Fruit fly (Drosophila melanogaster) whole organism, embryonic: Measurements from ENCODE around the gene CG11811.

Experiments used
- Adf1 ChIP-seq: fragments of 200-800 bp; sonication (Bioruptor generic); IDR thresholded peaks from 2 replicates; pipeline ENCODE4 v1.3.6; 2022; ENCODE audit warnings: missing biosample characterization, missing genetic modification characterization
- CG10565 ChIP-seq: fragments of 200-800 bp; sonication (Bioruptor generic); optimal IDR thresholded peaks from 3 replicates; lab custom pipeline; 2016; ENCODE audit warnings: missing biosample characterization, mild to moderate bottlenecking, missing genetic modification characterization
- CG10654 ChIP-seq: fragments of 200-800 bp; sonication (Bioruptor generic); optimal IDR thresholded peaks from 2 replicates; lab custom pipeline; 2016; ENCODE audit warnings: missing biosample characterization, missing genetic modification characterization
- CG12236 ChIP-seq: fragments of 200-800 bp; sonication (Bioruptor generic); optimal IDR thresholded peaks from 2 replicates; lab custom pipeline; 2016; ENCODE audit warnings: missing biosample characterization, missing genetic modification characterization
- CG13894 ChIP-seq: fragments of 200-800 bp; sonication (Bioruptor generic); optimal IDR thresholded peaks from 3 replicates; lab custom pipeline; 2018; ENCODE audit warnings: missing biosample characterization, mild to moderate bottlenecking, missing genetic modification characterization, moderate library complexity
- CG1647 ChIP-seq: fragments of 200-800 bp; sonication (Bioruptor generic); optimal IDR thresholded peaks from 3 replicates; lab custom pipeline; 2016; ENCODE audit warnings: missing biosample characterization, missing genetic modification characterization
- CG17359 ChIP-seq: fragments of 200-800 bp; sonication (Bioruptor generic); optimal IDR thresholded peaks from 3 replicates; lab custom pipeline; 2018; ENCODE audit warnings: missing biosample characterization, mild to moderate bottlenecking, missing genetic modification characterization, moderate library complexity
- CG1792 ChIP-seq: fragments of 200-800 bp; sonication (Bioruptor generic); optimal IDR thresholded peaks from 2 replicates; lab custom pipeline; 2016; ENCODE audit warnings: missing biosample characterization, missing genetic modification characterization
- CG2202 ChIP-seq: fragments of 200-800 bp; sonication (Bioruptor generic); optimal IDR thresholded peaks from 2 replicates; lab custom pipeline; 2018; ENCODE audit warnings: missing biosample characterization, mild to moderate bottlenecking, missing genetic modification characterization
- CG30403 ChIP-seq: fragments of 200-800 bp; sonication (Bioruptor generic); optimal IDR thresholded peaks from 3 replicates; lab custom pipeline; 2016; ENCODE audit warnings: missing biosample characterization, missing genetic modification characterization
- CG30431 ChIP-seq: fragments of 200-800 bp; sonication (Bioruptor generic); optimal IDR thresholded peaks from 2 replicates; lab custom pipeline; 2017; ENCODE audit warnings: missing biosample characterization, missing genetic modification characterization
- CG31224 ChIP-seq: fragments of 200-800 bp; sonication (Bioruptor generic); IDR thresholded peaks from 2 replicates; pipeline ENCODE4 v1.3.6; 2022; ENCODE audit warnings: missing biosample characterization, missing genetic modification characterization
- CG31365 ChIP-seq: fragments of 200-800 bp; sonication (Bioruptor generic); optimal IDR thresholded peaks from 2 replicates; lab custom pipeline; 2018; ENCODE audit warnings: missing biosample characterization, mild to moderate bottlenecking, missing genetic modification characterization
- CG3847 ChIP-seq: fragments of 200-800 bp; sonication (Bioruptor generic); IDR thresholded peaks from 2 replicates; pipeline ENCODE4 v1.3.6; 2022; ENCODE audit warnings: missing biosample characterization, missing genetic modification characterization
- CG4360 ChIP-seq: fragments of 200-800 bp; sonication (Bioruptor generic); IDR thresholded peaks from 2 replicates; pipeline ENCODE4 v1.3.6; 2022; ENCODE audit warnings: missing biosample characterization, missing genetic modification characterization
- CG9797 ChIP-seq: fragments of 200-800 bp; sonication (Bioruptor generic); optimal IDR thresholded peaks from 3 replicates; lab custom pipeline; 2018; ENCODE audit warnings: missing biosample characterization, mild to moderate bottlenecking, missing genetic modification characterization
- CHES-1-like ChIP-seq: fragments of 200-800 bp; sonication (Bioruptor generic); optimal IDR thresholded peaks from 2 replicates; lab custom pipeline; 2016; ENCODE audit warnings: missing biosample characterization, missing genetic modification characterization
- Deaf1 ChIP-seq: fragments of 200-800 bp; optimal IDR thresholded peaks from 3 replicates; lab custom pipeline; 2019; ENCODE audit warnings: missing biosample characterization, mild to moderate bottlenecking, missing genetic modification characterization, moderate library complexity
- Ets97D ChIP-seq: fragments of 200-800 bp; sonication (Bioruptor generic); optimal IDR thresholded peaks from 3 replicates; lab custom pipeline; 2016; ENCODE audit warnings: missing biosample characterization, missing genetic modification characterization
- Gsc ChIP-seq: fragments of 200-800 bp; sonication (Bioruptor generic); IDR thresholded peaks from 2 replicates; pipeline ENCODE4 v1.3.6; 2022; ENCODE audit warnings: missing biosample characterization, missing genetic modification characterization
- Gug ChIP-seq: fragments of 200-800 bp; sonication (Bioruptor generic); IDR thresholded peaks from 4 replicates; pipeline ENCODE4 v1.3.6; 2022; ENCODE audit warnings: missing biosample characterization, missing genetic modification characterization
- Hr51 ChIP-seq, 2 experiments: fragments of 200-800 bp; sonication (Bioruptor generic); optimal IDR thresholded peaks; 2 replicates in 1 of 2; 3 replicates in 1 of 2; lab custom pipeline; 2016 to 2018; ENCODE audit warnings: missing biosample characterization in 2 of 2, missing genetic modification characterization in 2 of 2, mild to moderate bottlenecking in 1 of 2, moderate library complexity in 1 of 2
- Lhr ChIP-seq: fragments of 200-800 bp; sonication (Bioruptor generic); optimal IDR thresholded peaks from 3 replicates; lab custom pipeline; 2017; ENCODE audit warnings: mild to moderate bottlenecking, missing biosample characterization, missing genetic modification reagents, missing genetic modification characterization
- Max ChIP-seq: fragments of 200-800 bp; sonication (Bioruptor generic); optimal IDR thresholded peaks from 2 replicates; lab custom pipeline; 2016; ENCODE audit warnings: missing biosample characterization, mild to moderate bottlenecking, missing genetic modification characterization
- NK7.1 ChIP-seq: fragments of 200-800 bp; sonication (Bioruptor generic); optimal IDR thresholded peaks from 3 replicates; lab custom pipeline; 2016; ENCODE audit warnings: missing biosample characterization, missing genetic modification characterization
- Rfx ChIP-seq: fragments of 200-800 bp; sonication (Bioruptor generic); IDR thresholded peaks from 2 replicates; pipeline ENCODE4 v1.3.6; 2022; ENCODE audit warnings: missing biosample characterization, missing genetic modification characterization
- Side ChIP-seq: fragments of 200-800 bp; sonication (Bioruptor generic); optimal IDR thresholded peaks from 2 replicates; lab custom pipeline; 2016; ENCODE audit warnings: missing biosample characterization, missing genetic modification characterization
- Usf ChIP-seq: fragments of 200-800 bp; sonication (Bioruptor generic); optimal IDR thresholded peaks from 2 replicates; lab custom pipeline; 2017; ENCODE audit warnings: missing genotype, missing biosample characterization, missing genetic modification characterization
- abd-A ChIP-seq: fragments of 200-800 bp; sonication (Bioruptor generic); optimal IDR thresholded peaks from 3 replicates; lab custom pipeline; 2019; ENCODE audit warnings: missing biosample characterization, mild to moderate bottlenecking, missing genetic modification characterization, moderate library complexity
- cas ChIP-seq: fragments of 200-800 bp; sonication (Bioruptor generic); IDR thresholded peaks from 2 replicates; pipeline ENCODE4 v1.3.6; 2022; ENCODE audit warnings: missing biosample characterization, missing genetic modification characterization
- cg ChIP-seq: fragments of 200-800 bp; sonication (Bioruptor generic); optimal IDR thresholded peaks from 3 replicates; lab custom pipeline; 2019; ENCODE audit warnings: missing biosample characterization, mild to moderate bottlenecking, missing genetic modification characterization, moderate library complexity
- chinmo ChIP-seq: fragments of 200-800 bp; sonication (Bioruptor generic); IDR thresholded peaks from 4 replicates; pipeline ENCODE4 v1.3.6; 2022; ENCODE audit warnings: missing biosample characterization, missing genetic modification characterization; ENCODE audit not compliant: partially characterized antibody
- crol ChIP-seq: fragments of 200-800 bp; sonication (Bioruptor generic); IDR thresholded peaks from 2 replicates; pipeline ENCODE4 v1.3.6; 2022; ENCODE audit warnings: missing biosample characterization, missing genetic modification characterization
- disco-r ChIP-seq: fragments of 200-800 bp; sonication (Bioruptor generic); optimal IDR thresholded peaks from 2 replicates; lab custom pipeline; 2016; ENCODE audit warnings: missing biosample characterization, missing genetic modification characterization
- ham ChIP-seq: fragments of 200-800 bp; sonication (Bioruptor generic); IDR thresholded peaks from 2 replicates; pipeline ENCODE4 v1.3.6; 2022; ENCODE audit warnings: missing biosample characterization, missing genetic modification characterization
- jing ChIP-seq: fragments of 200-800 bp; sonication (Bioruptor generic); optimal IDR thresholded peaks from 2 replicates; lab custom pipeline; 2018; ENCODE audit warnings: missing biosample characterization, mild to moderate bottlenecking, missing genetic modification characterization
- jumu ChIP-seq: fragments of 200-800 bp; sonication (Bioruptor generic); optimal IDR thresholded peaks from 3 replicates; lab custom pipeline; 2016; ENCODE audit warnings: missing biosample characterization, missing genetic modification characterization
- ken ChIP-seq: fragments of 200-800 bp; sonication (Bioruptor generic); IDR thresholded peaks from 3 replicates; pipeline ENCODE4 v1.3.6; 2022; ENCODE audit warnings: missing biosample characterization, missing genetic modification characterization
- lab ChIP-seq: fragments of 200-800 bp; sonication (Bioruptor generic); optimal IDR thresholded peaks from 3 replicates; lab custom pipeline; 2017; ENCODE audit warnings: missing biosample characterization, missing genetic modification characterization, mild to moderate bottlenecking, moderate library complexity, missing genetic modification reagents
- luna ChIP-seq: fragments of 200-800 bp; sonication (Bioruptor generic); optimal IDR thresholded peaks from 2 replicates; lab custom pipeline; 2016; ENCODE audit warnings: missing biosample characterization, missing genetic modification characterization
- mirr ChIP-seq: fragments of 200-800 bp; sonication (Bioruptor generic); optimal IDR thresholded peaks from 3 replicates; lab custom pipeline; 2018; ENCODE audit warnings: missing biosample characterization, mild to moderate bottlenecking, missing genetic modification characterization
- nerfin-1 ChIP-seq: fragments of 200-800 bp; sonication (Bioruptor generic); optimal IDR thresholded peaks from 3 replicates; lab custom pipeline; 2019; ENCODE audit warnings: missing biosample characterization, mild to moderate bottlenecking, missing genetic modification characterization, moderate library complexity
- pnt ChIP-seq: fragments of 200-800 bp; sonication (Bioruptor generic); optimal IDR thresholded peaks from 3 replicates; lab custom pipeline; 2016; ENCODE audit warnings: missing biosample characterization, missing genetic modification characterization
- sens ChIP-seq: fragments of 200-800 bp; sonication (Bioruptor generic); peaks from one replicate; lab custom pipeline; 2016; ENCODE audit warnings: missing biosample characterization, missing genetic modification characterization
- trh ChIP-seq: fragments of 200-800 bp; sonication (Bioruptor generic); optimal IDR thresholded peaks from 2 replicates; lab custom pipeline; 2016; ENCODE audit warnings: missing biosample characterization, missing genetic modification characterization
- vvl ChIP-seq: fragments of 200-800 bp; sonication (Bioruptor generic); IDR thresholded peaks from 2 replicates; pipeline ENCODE4 v1.3.6; 2022; ENCODE audit warnings: missing biosample characterization, missing genetic modification characterization
- wek ChIP-seq: fragments of 200-800 bp; sonication (Bioruptor generic); optimal IDR thresholded peaks from 3 replicates; lab custom pipeline; 2018; ENCODE audit warnings: missing biosample characterization, mild to moderate bottlenecking, missing genetic modification characterization, moderate library complexity

Gene CG11811

DNA sequence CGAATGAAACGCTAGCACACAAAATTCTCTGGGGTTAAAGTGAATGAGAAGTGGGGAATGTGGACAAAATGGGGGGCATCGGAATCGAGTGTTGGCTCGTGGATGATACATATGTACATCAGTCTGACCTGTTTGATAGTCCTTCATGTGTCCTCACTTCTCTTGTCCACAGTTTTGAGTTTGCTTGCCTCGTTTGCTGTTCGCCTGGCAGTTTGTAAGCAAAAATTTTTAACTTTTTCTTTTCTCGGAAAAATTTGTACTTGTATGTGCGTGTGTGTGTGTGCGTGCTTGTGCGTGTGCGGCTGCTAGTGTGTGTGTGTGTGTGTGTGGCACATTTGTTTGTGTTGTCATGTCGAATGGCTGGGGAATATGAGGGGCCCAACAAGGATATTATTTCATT, 32.8 kb downstream of the CG11811 start:
- TF ChIP-seq vvl (GFP tag; lab: Robert Waterston, UW) (no peak), CG1647 (GFP tag; lab: Kevin White, UChicago) (no peak), wek (GFP tag; lab: Kevin White, UChicago) (no peak), crol (GFP tag; lab: Robert Waterston, UW) (peak; percentile 27; the same call in 1 of the 2 replicates), CG2202 (tag; lab: Kevin White, UChicago) (no peak), CG9797 (GFP tag; lab: Kevin White, UChicago) (no peak), cg (GFP tag; lab: Kevin White, UChicago) (peak; percentile 12), CG10654 (GFP tag; lab: Kevin White, UChicago) (no peak), CG31224 (GFP tag; lab: Robert Waterston, UW) (peak; percentile 82), pnt (no peak), Gug (GFP tag; lab: Robert Waterston, UW) (no peak), abd-A (tag; lab: Kevin White, UChicago) (peak; percentile 79), CG13894 (tag; lab: Kevin White, UChicago) (peak; percentile 31)

DNA sequence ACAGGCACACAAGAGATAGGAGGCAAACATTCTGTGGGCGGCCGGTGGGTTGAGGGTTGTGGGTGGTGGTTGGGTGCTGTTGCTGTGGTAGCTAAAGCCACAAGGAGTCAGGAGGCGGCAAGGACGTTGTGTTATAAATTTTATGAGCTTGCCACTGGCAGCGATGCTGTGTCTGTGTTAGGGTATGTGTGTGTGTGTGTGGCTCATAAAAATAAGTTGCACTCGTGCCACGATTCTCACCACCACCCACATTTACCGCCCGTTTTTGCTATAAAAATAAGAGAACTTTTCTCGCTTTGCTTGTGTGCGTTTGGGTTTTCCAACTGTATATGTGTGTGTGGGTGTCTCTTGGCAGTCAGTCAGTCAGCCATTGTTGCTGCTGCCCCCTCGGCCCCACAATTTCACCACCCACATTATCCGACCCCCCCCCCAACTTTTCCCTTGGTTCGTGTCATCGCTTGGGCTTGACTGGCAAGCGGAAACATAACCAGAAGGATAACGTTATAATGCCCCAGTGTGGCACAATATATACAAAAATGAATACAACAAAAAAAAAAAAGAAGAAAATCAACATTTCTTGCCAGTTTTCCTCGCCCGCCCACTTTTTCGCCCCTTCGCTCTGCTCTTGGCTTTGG, 34.1 kb downstream of the CG11811 start:
- TF ChIP-seq disco-r (GFP tag; lab: Kevin White, UChicago), result no peak
- TF ChIP-seq Hr51 (GFP tag; optimal IDR thresholded peaks at IDR 0.05; lab: Kevin White, UChicago), result peak in 1 of 2 experiments; percentile 17
- peak; percentile 3 for TF ChIP-seq Deaf1 (tag; lab: Kevin White, UChicago)
- no peak for TF ChIP-seq trh (GFP tag; lab: Kevin White, UChicago)
- TF ChIP-seq CG13894 (tag; lab: Kevin White, UChicago), result peak; percentile 57
- TF ChIP-seq Gsc (GFP tag; lab: Robert Waterston, UW), result no peak
- no peak for TF ChIP-seq Lhr
- no peak for TF ChIP-seq CHES-1-like (GFP tag; lab: Kevin White, UChicago)
- TF ChIP-seq luna (GFP tag; lab: Kevin White, UChicago), result no peak
- TF ChIP-seq crol (GFP tag; lab: Robert Waterston, UW), result peak; percentile 60; the same call in 1 of the 2 replicates
- no peak for TF ChIP-seq CG30403 (GFP tag; lab: Kevin White, UChicago)
- TF ChIP-seq CG10565 (GFP tag; lab: Kevin White, UChicago), result no peak
- TF ChIP-seq cg (GFP tag; lab: Kevin White, UChicago), result peak; percentile 53
- TF ChIP-seq abd-A (tag; lab: Kevin White, UChicago), result peak; percentile 98
- TF ChIP-seq CG12236, result no peak
- 0 out of 2 replicates have a peak, but pooled peaks have one; percentile 19 for TF ChIP-seq Adf1 (GFP tag; lab: Robert Waterston, UW)
- no peak for TF ChIP-seq Usf (GFP tag; lab: Kevin White, UChicago)
- TF ChIP-seq Max, result no peak
- no peak for TF ChIP-seq CG4360 (GFP tag; lab: Robert Waterston, UW)
- peak; percentile 8 for TF ChIP-seq lab (GFP tag; lab: Kevin White, UChicago)
- TF ChIP-seq CG31365, result no peak
- TF ChIP-seq chinmo (GFP tag; lab: Robert Waterston, UW), result 0 out of 4 replicates have a peak, but pooled peaks have one; percentile 24
- peak; percentile 8 for TF ChIP-seq sens (GFP tag; lab: Kevin White, UChicago)
- TF ChIP-seq, all 482 proteins: peak for 10

DNA sequence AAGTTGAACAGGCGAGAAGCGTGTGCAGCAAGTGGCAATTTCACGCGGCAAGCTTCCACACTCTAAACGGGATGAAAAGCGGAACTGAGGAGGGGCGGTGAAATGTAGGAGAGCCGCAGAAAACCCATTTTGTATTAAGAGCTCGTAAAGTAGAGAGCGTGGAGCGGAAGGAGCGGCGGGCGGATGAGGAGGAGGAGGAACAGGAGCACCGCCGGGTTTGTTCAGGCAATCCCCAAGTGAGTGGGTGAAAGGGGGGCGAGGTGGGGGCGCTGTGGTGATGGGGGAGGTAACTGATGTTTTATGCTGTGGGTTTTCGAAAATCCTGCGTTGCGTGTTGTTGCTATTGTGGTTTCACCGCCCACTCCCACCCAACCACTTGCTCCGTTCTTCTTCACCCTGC, 36.3 kb downstream of the CG11811 start:
- no peak for TF ChIP-seq NK7.1 (GFP tag; lab: Kevin White, UChicago)
- TF ChIP-seq Side (GFP tag; lab: Kevin White, UChicago), result no peak
- peak; percentile 83 for TF ChIP-seq crol (GFP tag; lab: Robert Waterston, UW)
- TF ChIP-seq Max, result no peak
- peak; percentile 84 for TF ChIP-seq CG31224 (GFP tag; lab: Robert Waterston, UW)
- no peak for TF ChIP-seq CG17359 (tag; lab: Kevin White, UChicago)
- TF ChIP-seq cas (GFP tag; lab: Robert Waterston, UW), result no peak
- no peak for TF ChIP-seq Ets97D
- TF ChIP-seq jing (GFP tag; lab: Kevin White, UChicago), result no peak
- TF ChIP-seq mirr (GFP tag; lab: Kevin White, UChicago), result no peak
- TF ChIP-seq CG3847 (GFP tag; lab: Robert Waterston, UW), result no peak
- TF ChIP-seq Rfx, result 0 out of 2 replicates have a peak, but pooled peaks have one; percentile 6
- TF ChIP-seq nerfin-1 (tag; lab: Kevin White, UChicago), result no peak
- no peak for TF ChIP-seq CG30431 (GFP tag; lab: Kevin White, UChicago)
- no peak for TF ChIP-seq ham (GFP tag; lab: Robert Waterston, UW)
- no peak for TF ChIP-seq sens (GFP tag; lab: Kevin White, UChicago)
- peak; percentile 10; the same call in 1 of the 3 replicates for TF ChIP-seq ken (GFP tag; lab: Robert Waterston, UW)
- TF ChIP-seq abd-A (tag; lab: Kevin White, UChicago), result peak; percentile 85
- TF ChIP-seq jumu, result no peak
- TF ChIP-seq CG1792, result no peak
